Fruit fly (Drosophila melanogaster) whole organism, adult: ENCODE measurements around the gene ND-30.

Experiments
- CG5204 ChIP-seq: fragments of 200-800 bp; sonication (Bioruptor generic); optimal IDR thresholded peaks from 2 replicates; lab custom pipeline; 2016; ENCODE audit warnings: missing biosample characterization, missing genetic modification characterization
- kay ChIP-seq: fragments of 200-800 bp; sonication (Bioruptor generic); peaks from one replicate; lab custom pipeline; 2016; ENCODE audit warnings: missing biosample characterization, missing genetic modification characterization, borderline replicate concordance
- ovo ChIP-seq: fragments of 200-800 bp; sonication (Bioruptor generic); optimal IDR thresholded peaks from 2 replicates; lab custom pipeline; 2016; ENCODE audit warnings: missing biosample characterization, missing genetic modification characterization

dm6 chr3L:3125649-3126130 is 33.7 kb downstream of the ND-30 start:
- no peak for TF ChIP-seq CG5204 (GFP tag; lab: Kevin White, UChicago)
- peak; percentile 60 for TF ChIP-seq kay (GFP tag; lab: Kevin White, UChicago)
- no peak for TF ChIP-seq ovo (GFP tag; lab: Kevin White, UChicago)
